Fruit fly (Drosophila melanogaster): ENCODE data around the gene sesB.

- TF ChIP-seq CG16779 (tag; optimal IDR thresholded peaks at IDR 0.05) (no peak), Eip75B (GFP tag; optimal IDR thresholded peaks at IDR 0.05) (no peak), Ets21C (GFP tag; optimal IDR thresholded peaks at IDR 0.05) (no peak), CG4318 (GFP tag; optimal IDR thresholded peaks at IDR 0.05) (no peak), Gug (GFP tag; IDR thresholded peaks at IDR 0.05) (no peak), Hr39 (GFP tag; optimal IDR thresholded peaks at IDR 0.05) (no peak), eg (GFP tag; IDR thresholded peaks at IDR 0.05) (no peak), OdsH (GFP tag; optimal IDR thresholded peaks at IDR 0.05) (no peak)
Measured at dm6 chrX:10825349-10826129, 38.8 kb upstream of the sesB start.
